Worm (Caenorhabditis elegans): ENCODE results near the gene C28A5.2.

DNA sequence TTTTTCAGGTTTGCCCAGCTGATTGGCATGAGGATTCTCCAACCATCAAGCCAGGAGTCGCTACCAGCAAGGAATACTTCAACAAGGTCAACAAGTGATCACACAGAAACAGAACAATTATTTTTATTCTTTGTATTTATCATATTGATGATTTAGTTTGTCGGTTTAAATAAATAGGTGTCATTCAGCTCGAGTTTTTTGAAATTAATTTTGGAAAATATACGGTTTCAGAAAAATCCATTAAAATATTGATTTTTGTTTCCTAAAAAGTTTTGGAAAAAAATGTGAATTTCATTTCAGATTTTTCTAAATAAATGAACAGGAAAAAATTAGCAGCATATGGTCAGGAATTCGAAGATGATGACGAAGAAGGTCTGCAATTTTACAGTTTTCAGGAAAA is 31.1 kb downstream of the C28A5.2 start, which contains the start of gene gpch-1:
- TF ChIP-seq ztf-7 (tag; optimal IDR thresholded peaks at IDR 0.05) (no peak), F26F4.8 (GFP tag; conservative IDR thresholded peaks at IDR 0.05) (no peak)
